Fruit fly (Drosophila melanogaster) whole organism, adult: ENCODE results near the gene CG17929.

Experiments used
- CG11617 ChIP-seq: fragments of 200-800 bp; sonication (Bioruptor generic); optimal IDR thresholded peaks from 2 replicates; lab custom pipeline; 2017; ENCODE audit warnings: mild to moderate bottlenecking, missing biosample characterization, missing genetic modification reagents, missing genetic modification characterization
- CG12768 ChIP-seq: fragments of 200-800 bp; sonication (Bioruptor generic); optimal IDR thresholded peaks from 2 replicates; lab custom pipeline; 2017; ENCODE audit warnings: missing biosample characterization, missing genetic modification characterization, mild to moderate bottlenecking, moderate library complexity, missing genetic modification reagents
- CG5204 ChIP-seq: fragments of 200-800 bp; sonication (Bioruptor generic); optimal IDR thresholded peaks from 2 replicates; lab custom pipeline; 2016; ENCODE audit warnings: missing biosample characterization, missing genetic modification characterization
- Clk ChIP-seq: fragments of 200-800 bp; sonication (Bioruptor generic); optimal IDR thresholded peaks from 2 replicates; lab custom pipeline; 2017; ENCODE audit warnings: missing biosample characterization, missing genetic modification characterization
- Mnt ChIP-seq: fragments of 200-800 bp; sonication (Bioruptor generic); optimal IDR thresholded peaks from 2 replicates; lab custom pipeline; 2016; ENCODE audit warnings: missing biosample characterization, mild to moderate bottlenecking, missing genetic modification characterization
- bab1 ChIP-seq: fragments of 200-800 bp; sonication (Bioruptor generic); optimal IDR thresholded peaks from 3 replicates; lab custom pipeline; 2019; ENCODE audit warnings: missing biosample characterization, mild to moderate bottlenecking, missing genetic modification characterization, moderate library complexity
- cic ChIP-seq: fragments of 200-800 bp; sonication (Bioruptor generic); optimal IDR thresholded peaks from 2 replicates; lab custom pipeline; 2017; ENCODE audit warnings: missing biosample characterization, mild to moderate bottlenecking, missing genetic modification characterization, moderate library complexity
- kay ChIP-seq: fragments of 200-800 bp; sonication (Bioruptor generic); peaks from one replicate; lab custom pipeline; 2016; ENCODE audit warnings: missing biosample characterization, missing genetic modification characterization, borderline replicate concordance
- pad ChIP-seq: fragments of 200-800 bp; sonication (Bioruptor generic); optimal IDR thresholded peaks from 3 replicates; lab custom pipeline; 2017; ENCODE audit warnings: missing biosample characterization, missing genetic modification characterization, mild to moderate bottlenecking, moderate library complexity, missing genetic modification reagents

- TF ChIP-seq Mnt (GFP tag; lab: Kevin White, UChicago) (no peak), CG5204 (no peak), pad (GFP tag; lab: Kevin White, UChicago) (no peak), CG11617 (GFP tag; lab: Kevin White, UChicago) (no peak), kay (GFP tag; lab: Kevin White, UChicago) (no peak), CG12768 (no peak), bab1 (GFP tag; lab: Kevin White, UChicago) (no peak), cic (no peak), Clk (no peak)
Observed at dm6 chr3R:16353671-16354070, 28.4 kb downstream of the CG17929 start.
